Worm (Caenorhabditis elegans) whole organism, L3 larva: ENCODE results near the gene F37B4.15.

Source experiments
- aly-2 ChIP-seq: fragments of 150-350 bp; optimal IDR thresholded peaks from 2 replicates; lab custom pipeline; 2014; ENCODE audit warnings: missing biosample characterization, missing genetic modification characterization
- fkh-10 ChIP-seq: sonication (generic microtip); optimal IDR thresholded peaks from 2 replicates; lab custom pipeline; 2017; ENCODE audit warnings: missing biosample characterization, missing genetic modification reagents, missing genetic modification characterization
- nhr-43 ChIP-seq: sonication (generic microtip); optimal IDR thresholded peaks from 2 replicates; lab custom pipeline; 2016; ENCODE audit warnings: mild to moderate bottlenecking, missing genetic modification characterization, missing compliant biosample characterization; ENCODE audit not compliant: poor library complexity, severe bottlenecking

- TF ChIP-seq aly-2 (tag; lab: Kevin White, UChicago) (no peak), nhr-43 (tag; lab: Kevin White, UChicago) (no peak), fkh-10 (GFP tag; lab: Kevin White, UChicago) (no peak)
Measured at ce11 chrV:2864899-2865298, 27.1 kb upstream of the F37B4.15 start, which contains the start of gene srh-240.
